Worm (Caenorhabditis elegans) whole organism, young adult: ENCODE results near the gene C06E2.9.

Experiments
- B0261.1 ChIP-seq: sonication (generic microtip); optimal IDR thresholded peaks from 2 replicates; lab custom pipeline; 2016; ENCODE audit warnings: mild to moderate bottlenecking, missing genetic modification characterization, moderate library complexity, missing compliant biosample characterization
- C06A6.2 ChIP-seq: fragments of 200-800 bp; sonication (Bioruptor generic); conservative IDR thresholded peaks from 2 replicates; pipeline ENCODE4 v1.3.6; 2022; ENCODE audit warnings: missing genetic modification characterization, missing compliant biosample characterization
- F49E8.2 ChIP-seq: sonication (generic microtip); optimal IDR thresholded peaks from 3 replicates; lab custom pipeline; 2017; ENCODE audit warnings: missing genetic modification characterization, mild to moderate bottlenecking, missing compliant biosample characterization, antibody characterized with exemption, moderate library complexity; ENCODE audit not compliant: insufficient read depth
- T26A5.8 ChIP-seq: sonication (generic microtip); optimal IDR thresholded peaks from 2 replicates; lab custom pipeline; 2016; ENCODE audit warnings: missing genetic modification characterization, missing compliant biosample characterization
- Y56A3A.18 ChIP-seq: fragments of 200-800 bp; sonication (Bioruptor generic); IDR thresholded peaks from 2 replicates; pipeline ENCODE4 v1.3.6; 2022; ENCODE audit warnings: missing genetic modification reagents, missing genetic modification characterization, missing compliant biosample characterization
- ama-1 ChIP-seq, 3 experiments: fragments of 150-350 bp in 1 of 3; sonication (generic microtip) in 2 of 3; optimal IDR thresholded peaks; 2 replicates each; lab custom pipeline; 2014 to 2018; ENCODE audit warnings: missing biosample characterization in 2 of 3, missing genetic modification characterization in 2 of 3, missing genetic modification reagents in 2 of 3
- aptf-2 ChIP-seq: fragments of 200-800 bp; sonication (Bioruptor generic); conservative IDR thresholded peaks from 2 replicates; pipeline ENCODE4 v1.3.6; 2022; ENCODE audit warnings: missing genetic modification reagents, missing genetic modification characterization, missing compliant biosample characterization
- athp-1 ChIP-seq: sonication (generic microtip); optimal IDR thresholded peaks from 2 replicates; lab custom pipeline; 2017; ENCODE audit warnings: mild to moderate bottlenecking, missing genetic modification characterization, missing compliant biosample characterization
- attf-3 ChIP-seq: fragments of 200-800 bp; sonication (Bioruptor generic); conservative IDR thresholded peaks from 2 replicates; pipeline ENCODE4 v1.3.6; 2022; ENCODE audit warnings: missing genetic modification reagents, missing genetic modification characterization, missing compliant biosample characterization
- attf-6 ChIP-seq: fragments of 200-800 bp; sonication (Bioruptor generic); IDR thresholded peaks from 2 replicates; pipeline ENCODE4 v1.3.6; 2022; ENCODE audit warnings: missing genetic modification reagents, missing genetic modification characterization, missing compliant biosample characterization
- cebp-1 ChIP-seq, 2 experiments: fragments of 200-800 bp in 1 of 2; sonication (Bioruptor generic) in 1 of 2; sonication (generic microtip) in 1 of 2; IDR thresholded peaks in 1 of 2; optimal IDR thresholded peaks in 1 of 2; 2 replicates each; pipeline versions ENCODE4 v1.3.6 to Lab custom; 2017 to 2022; ENCODE audit warnings: missing compliant biosample characterization in 2 of 2, missing genetic modification characterization in 2 of 2, mild to moderate bottlenecking in 1 of 2, missing genetic modification reagents in 1 of 2, moderate library complexity in 1 of 2
- ceh-79 ChIP-seq: sonication (generic microtip); optimal IDR thresholded peaks from 2 replicates; lab custom pipeline; 2017; ENCODE audit warnings: mild to moderate bottlenecking, missing genetic modification characterization, missing compliant biosample characterization
- die-1 ChIP-seq: sonication (generic microtip); optimal IDR thresholded peaks from 2 replicates; lab custom pipeline; 2016; ENCODE audit warnings: missing genotype, mild to moderate bottlenecking, missing genetic modification characterization, missing compliant biosample characterization
- egl-44 ChIP-seq: fragments of 200-800 bp; sonication (Bioruptor generic); IDR thresholded peaks from 2 replicates; pipeline ENCODE4 v1.3.6; 2022; ENCODE audit warnings: missing genetic modification reagents, missing genetic modification characterization, missing compliant biosample characterization
- him-1 ChIP-seq: sonication (generic microtip); optimal IDR thresholded peaks from 2 replicates; lab custom pipeline; 2016; ENCODE audit warnings: missing genotype, missing genetic modification reagents, missing genetic modification characterization, missing compliant biosample characterization
- hmg-1.2 ChIP-seq: fragments of 200-800 bp; sonication (Bioruptor generic); IDR thresholded peaks from 2 replicates; pipeline ENCODE4 v1.3.6; 2022; ENCODE audit warnings: missing genetic modification reagents, missing genetic modification characterization, missing compliant biosample characterization
- hmg-20 ChIP-seq: fragments of 200-800 bp; sonication (Bioruptor generic); IDR thresholded peaks from 2 replicates; pipeline ENCODE4 v1.3.6; 2022; ENCODE audit warnings: missing genetic modification reagents, missing genetic modification characterization, missing compliant biosample characterization
- hsf-1 ChIP-seq: fragments of 200-800 bp; sonication (Bioruptor generic); IDR thresholded peaks from 2 replicates; pipeline ENCODE4 v1.3.6; 2022; ENCODE audit warnings: missing genetic modification reagents, missing genetic modification characterization, missing compliant biosample characterization
- let-526 ChIP-seq: fragments of 200-800 bp; sonication (Bioruptor generic); IDR thresholded peaks from 2 replicates; pipeline ENCODE4 v1.3.6; 2022; ENCODE audit warnings: missing genetic modification reagents, missing genetic modification characterization, missing compliant biosample characterization
- let-607 ChIP-seq, 2 experiments: fragments of 200-800 bp in 1 of 2; sonication (Bioruptor generic) in 1 of 2; sonication (generic microtip) in 1 of 2; optimal IDR thresholded peaks; 2 replicates each; lab custom pipeline; 2016 to 2018; ENCODE audit warnings: mild to moderate bottlenecking in 2 of 2, missing compliant biosample characterization in 2 of 2, missing genetic modification characterization in 2 of 2, moderate library complexity in 2 of 2, missing genotype in 1 of 2
- lin-40 ChIP-seq: sonication (generic microtip); optimal IDR thresholded peaks from 2 replicates; lab custom pipeline; 2016; ENCODE audit warnings: missing genetic modification characterization, mild to moderate bottlenecking, missing compliant biosample characterization, missing genotype, missing genetic modification reagents
- lsy-27 ChIP-seq: sonication (generic microtip); optimal IDR thresholded peaks from 2 replicates; lab custom pipeline; 2017; ENCODE audit warnings: missing genetic modification characterization, mild to moderate bottlenecking, missing compliant biosample characterization, antibody characterized with exemption, missing genotype, borderline replicate concordance; ENCODE audit not compliant: insufficient read depth
- madf-6 ChIP-seq: fragments of 200-800 bp; sonication (Bioruptor generic); IDR thresholded peaks from 2 replicates; pipeline ENCODE4 v1.3.6; 2022; ENCODE audit warnings: missing genetic modification reagents, missing genetic modification characterization, missing compliant biosample characterization
- madf-8 ChIP-seq: fragments of 200-800 bp; sonication (Bioruptor generic); conservative IDR thresholded peaks from 2 replicates; pipeline ENCODE4 v1.3.6; 2022; ENCODE audit warnings: missing genetic modification reagents, missing genetic modification characterization, missing compliant biosample characterization
- mcd-1 ChIP-seq: fragments of 200-800 bp; sonication (Bioruptor generic); IDR thresholded peaks from 2 replicates; pipeline ENCODE4 v1.3.6; 2022; ENCODE audit warnings: missing genetic modification reagents, missing genetic modification characterization, missing compliant biosample characterization
- nfya-2 ChIP-seq: fragments of 200-800 bp; sonication (Bioruptor generic); IDR thresholded peaks from 2 replicates; pipeline ENCODE4 v1.3.6; 2022; ENCODE audit warnings: missing genetic modification reagents, missing genetic modification characterization, missing compliant biosample characterization
- nhr-80 ChIP-seq: sonication (generic microtip); optimal IDR thresholded peaks from 2 replicates; lab custom pipeline; 2016; ENCODE audit warnings: missing genetic modification characterization, missing compliant biosample characterization
- nhr-90 ChIP-seq: sonication (generic microtip); optimal IDR thresholded peaks from 2 replicates; lab custom pipeline; 2016; ENCODE audit warnings: missing genotype, mild to moderate bottlenecking, missing genetic modification characterization, missing compliant biosample characterization
- pha-4 ChIP-seq: fragments of 150-350 bp; sonication (generic microtip); optimal IDR thresholded peaks from 2 replicates; lab custom pipeline; 2014; ENCODE audit warnings: missing biosample characterization, missing genetic modification reagents, missing genetic modification characterization
- rec-8 ChIP-seq, 2 experiments: sonication (generic microtip); optimal IDR thresholded peaks; 2 replicates each; lab custom pipeline; 2016; ENCODE audit warnings: mild to moderate bottlenecking in 2 of 2, missing genetic modification characterization in 2 of 2, missing genetic modification reagents in 2 of 2, missing genotype in 2 of 2, missing biosample characterization in 1 of 2, missing compliant biosample characterization in 1 of 2, moderate library complexity in 1 of 2
- repo-1 ChIP-seq: sonication (generic microtip); optimal IDR thresholded peaks from 2 replicates; lab custom pipeline; 2017; ENCODE audit warnings: mild to moderate bottlenecking, missing genetic modification characterization, missing compliant biosample characterization
- rpc-1 ChIP-seq, 2 experiments: fragments of 150-350 bp in 1 of 2; sonication (generic microtip) in 1 of 2; optimal IDR thresholded peaks; 2 replicates each; lab custom pipeline; 2014 to 2018; ENCODE audit warnings: missing biosample characterization in 1 of 2, missing genetic modification characterization in 1 of 2, missing genetic modification reagents in 1 of 2, missing genotype in 1 of 2
- snpc-1.3 ChIP-seq: sonication (generic microtip); optimal IDR thresholded peaks from 2 replicates; lab custom pipeline; 2017; ENCODE audit warnings: missing genetic modification characterization, mild to moderate bottlenecking, missing compliant biosample characterization, antibody characterized with exemption, moderate library complexity, missing genotype, missing genetic modification reagents; ENCODE audit not compliant: insufficient read depth
- snpc-3.4 ChIP-seq: sonication (generic microtip); optimal IDR thresholded peaks from 2 replicates; lab custom pipeline; 2017; ENCODE audit warnings: missing genetic modification characterization, mild to moderate bottlenecking, missing compliant biosample characterization, antibody characterized with exemption, moderate library complexity, missing genotype, missing genetic modification reagents
- snpc-4 ChIP-seq, 5 experiments: fragments of 150-350 bp in 1 of 5; sonication (generic microtip) in 4 of 5; optimal IDR thresholded peaks; 2 replicates each; lab custom pipeline; 2014 to 2018; ENCODE audit warnings: missing genetic modification characterization in 5 of 5, missing biosample characterization in 3 of 5, antibody characterized with exemption in 2 of 5, mild to moderate bottlenecking in 2 of 5, missing compliant biosample characterization in 2 of 5, missing genotype in 2 of 5, moderate library complexity in 2 of 5, missing genetic modification reagents in 1 of 5
- tbp1 ChIP-seq: fragments of 200-800 bp; sonication (Bioruptor generic); optimal IDR thresholded peaks from 2 replicates; lab custom pipeline; 2018; ENCODE audit warnings: mild to moderate bottlenecking, missing genetic modification characterization, missing compliant biosample characterization
- tlf-1 ChIP-seq: fragments of 200-800 bp; sonication (Bioruptor generic); optimal IDR thresholded peaks from 2 replicates; lab custom pipeline; 2018; ENCODE audit warnings: mild to moderate bottlenecking, missing genetic modification characterization, missing compliant biosample characterization
- zfh-2 ChIP-seq: fragments of 200-800 bp; sonication (Bioruptor generic); conservative IDR thresholded peaks from 2 replicates; pipeline ENCODE4 v1.3.6; 2022; ENCODE audit warnings: missing genetic modification reagents, missing genetic modification characterization, missing compliant biosample characterization
- ztf-28 ChIP-seq: fragments of 200-800 bp; sonication (Bioruptor generic); IDR thresholded peaks from 2 replicates; pipeline ENCODE4 v1.3.6; 2022; ENCODE audit warnings: missing genetic modification reagents, missing genetic modification characterization, missing compliant biosample characterization

Gene C06E2.9

DNA sequence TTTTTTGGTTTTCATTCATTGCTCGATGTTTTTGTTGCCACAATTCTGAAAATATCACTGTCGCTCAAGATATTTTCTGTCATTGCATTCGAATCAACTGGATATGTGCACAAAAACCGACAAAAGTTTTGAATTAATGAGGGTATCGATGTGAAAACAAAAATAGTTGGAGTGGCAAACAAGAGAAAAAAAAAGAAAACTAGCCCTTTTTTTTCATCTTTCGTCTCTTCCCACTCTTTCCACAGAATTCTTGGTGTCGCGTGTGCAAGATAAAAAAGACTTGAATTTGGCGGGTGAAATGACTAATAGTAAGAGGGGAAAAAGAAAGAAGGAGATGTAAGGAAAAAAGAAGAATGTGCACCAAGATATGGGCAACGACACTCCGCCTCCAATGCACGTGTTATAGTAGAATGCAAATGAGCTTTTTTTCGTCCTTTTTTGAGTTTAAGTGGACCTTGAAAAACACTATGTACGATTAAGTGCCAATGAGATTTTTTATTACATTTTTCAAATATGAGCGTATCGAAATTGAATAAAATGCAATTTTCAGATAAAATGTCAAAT, 8.1 kb downstream of the C06E2.9 start, which contains the start of the genes ubc-22 and ubc-21:
TSS of gene ubc-22 (minus strand) at position 51 of the 564 bp plus-strand sequence.
TSS of gene ubc-21 (plus strand) at position 514 of the 564 bp plus-strand sequence.
- no peak for TF ChIP-seq hsf-1 (GFP tag; lab: Robert Waterston, UW)
- TF ChIP-seq let-607 (tag; optimal IDR thresholded peaks at IDR 0.05; lab: Kevin White, UChicago): no peak

DNA sequence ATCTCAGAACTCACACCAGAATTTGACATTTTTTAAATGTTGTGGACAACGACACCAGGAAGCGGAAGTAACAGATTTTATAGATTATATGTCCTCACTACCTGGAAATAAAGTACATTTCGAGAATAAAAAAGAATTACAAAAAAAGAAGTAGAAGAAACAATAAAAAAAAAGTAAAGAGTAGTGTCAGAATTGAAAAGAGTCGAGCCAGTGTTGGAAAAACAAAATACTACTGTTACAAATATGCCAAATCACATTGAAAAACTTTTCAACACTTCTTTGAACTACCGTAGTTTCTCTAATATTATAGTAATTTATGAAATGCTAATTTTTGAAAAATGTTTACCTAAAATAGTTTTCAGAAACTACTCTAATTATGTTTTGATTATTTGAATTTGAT, 13.7 kb downstream of the C06E2.9 start, which contains the start of gene C06E2.1:
TSS of gene C06E2.1 (minus strand) at position 101 of the 400 bp plus-strand sequence.
- TF ChIP-seq attf-6 (GFP tag; lab: Robert Waterston, UW) (no peak), athp-1 (tag; lab: Kevin White, UChicago) (no peak), pha-4 (no peak), C06A6.2 (GFP tag; lab: Robert Waterston, UW) (no peak), madf-6 (GFP tag; lab: Robert Waterston, UW) (no peak), nhr-80 (tag; lab: Kevin White, UChicago) (no peak), Y56A3A.18 (GFP tag; lab: Robert Waterston, UW) (no peak), cebp-1 (GFP tag; IDR thresholded peaks at IDR 0.05; lab: Robert Waterston, UW) (no peak), cebp-1 (tag; optimal IDR thresholded peaks at IDR 0.05; lab: Kevin White, UChicago) (no peak)

DNA sequence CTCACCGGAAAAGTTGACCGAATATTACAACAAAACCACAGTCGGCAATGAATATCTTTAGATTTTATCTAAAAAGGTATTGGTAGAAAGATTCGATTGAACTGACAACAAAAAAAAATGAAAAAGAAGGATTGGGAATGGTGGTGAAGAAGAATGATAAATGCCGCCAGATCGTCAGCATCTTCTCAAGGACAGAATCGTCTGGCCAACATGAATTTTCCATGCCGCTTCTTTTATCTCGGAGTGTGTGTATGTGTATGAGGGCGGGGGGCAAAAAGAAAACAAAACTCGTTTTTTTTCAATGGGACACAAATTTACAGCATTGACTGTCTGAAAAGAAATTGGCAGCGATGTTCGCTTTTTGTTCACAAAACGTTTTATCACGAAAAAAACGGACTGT, 14.8 kb downstream of the C06E2.9 start:
- no peak for TF ChIP-seq B0261.1 (tag; lab: Kevin White, UChicago)
- no peak for TF ChIP-seq F49E8.2 (tag; lab: Kevin White, UChicago)
- no peak for TF ChIP-seq nfya-2 (GFP tag; lab: Robert Waterston, UW)
- TF ChIP-seq zfh-2 (GFP tag; lab: Robert Waterston, UW): no peak
- no peak for TF ChIP-seq ceh-79
- TF ChIP-seq egl-44 (GFP tag; lab: Robert Waterston, UW): no peak
- no peak for TF ChIP-seq tbp1
- no peak for TF ChIP-seq aptf-2 (GFP tag; lab: Robert Waterston, UW)
- TF ChIP-seq hmg-20 (GFP tag; lab: Robert Waterston, UW): no peak
- TF ChIP-seq tlf-1 (GFP tag; lab: Kevin White, UChicago): no peak
- no peak for TF ChIP-seq nhr-90 (tag; lab: Kevin White, UChicago)
- TF ChIP-seq ztf-28: no peak
- no peak for TF ChIP-seq cebp-1 (GFP tag; IDR thresholded peaks at IDR 0.05; lab: Robert Waterston, UW)
- no peak for TF ChIP-seq cebp-1 (tag; optimal IDR thresholded peaks at IDR 0.05; lab: Kevin White, UChicago)
- no peak for TF ChIP-seq repo-1 (tag; lab: Kevin White, UChicago)
- TF ChIP-seq lin-40 (tag; lab: Kevin White, UChicago): no peak
- TF ChIP-seq mcd-1 (GFP tag; lab: Robert Waterston, UW): no peak
- no peak for TF ChIP-seq lsy-27
- TF ChIP-seq, all 124 proteins: peak for 0

DNA sequence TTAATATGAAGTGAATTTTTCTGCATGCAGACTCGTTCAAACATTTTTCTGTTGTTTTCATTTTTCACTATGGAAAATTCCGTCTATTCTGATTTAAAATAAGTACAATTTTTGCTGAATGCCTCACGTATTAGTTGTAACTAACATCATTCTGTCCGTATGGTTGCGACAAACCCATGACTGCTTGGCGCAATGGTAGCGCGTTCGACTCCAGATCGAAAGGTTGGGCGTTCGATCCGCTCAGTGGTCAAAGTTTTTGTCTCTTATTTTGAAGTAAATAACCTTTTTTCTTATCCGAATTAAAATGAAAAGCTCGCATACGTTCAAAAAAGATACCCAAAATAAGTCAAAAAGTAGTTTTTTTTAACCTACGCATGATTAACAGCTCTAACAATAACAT, 16.1 kb downstream of the C06E2.9 start:
- TF ChIP-seq snpc-4 (GFP tag; optimal IDR thresholded peaks at IDR 0.05; lab: Kevin White, UChicago) (peak; percentile 61), snpc-4 (tag; optimal IDR thresholded peaks at IDR 0.05; lab: Kevin White, UChicago) (no peak), nfya-2 (GFP tag; lab: Robert Waterston, UW) (no peak), tbp1 (peak; percentile 89), rec-8 (tag; optimal IDR thresholded peaks at IDR 0.05; lab: Kevin White, UChicago) (peak; percentile 14 to 20), madf-8 (GFP tag; lab: Robert Waterston, UW) (no peak), snpc-3.4 (tag; lab: Kevin White, UChicago) (peak; percentile 49), let-526 (0 out of 2 replicates have a peak, but pooled peaks have one; percentile 29), rpc-1 (optimal IDR thresholded peaks at IDR 0.05; lab: Kevin White, UChicago) (peak; percentile 75), rpc-1 (tag; optimal IDR thresholded peaks at IDR 0.05; lab: Kevin White, UChicago) (peak; percentile 89), attf-3 (GFP tag; lab: Robert Waterston, UW) (no peak), T26A5.8 (no peak), Y56A3A.18 (GFP tag; lab: Robert Waterston, UW) (0 out of 2 replicates have a peak, but pooled peaks have one; percentile 25), die-1 (tag; lab: Kevin White, UChicago) (peak; percentile 56), B0261.1 (tag; lab: Kevin White, UChicago) (peak; percentile 74), him-1 (tag; lab: Kevin White, UChicago) (peak; percentile 82), snpc-1.3 (peak; percentile 44), hmg-1.2 (GFP tag; lab: Robert Waterston, UW) (0 out of 2 replicates have a peak, but pooled peaks have one; percentile 37), ama-1 (optimal IDR thresholded peaks at IDR 0.05; lab: Kevin White, UChicago) (no peak), ama-1 (GFP tag; optimal IDR thresholded peaks at IDR 0.05; lab: Kevin White, UChicago) (peak in 1 of 2 experiments; percentile 20)
